Fruit fly (Drosophila melanogaster) whole organism, embryonic: ENCODE measurements around the gene Ide.

Source experiments
- Atf-2 ChIP-seq: fragments of 200-800 bp; sonication (Bioruptor generic); optimal IDR thresholded peaks from 2 replicates; lab custom pipeline; 2016; ENCODE audit warnings: missing biosample characterization, missing genetic modification characterization
- Atf6 ChIP-seq: fragments of 200-800 bp; sonication (Bioruptor generic); IDR thresholded peaks from 2 replicates; pipeline ENCODE4 v1.3.6; 2022; ENCODE audit warnings: missing biosample characterization, missing genetic modification characterization
- Bdp1 ChIP-seq: fragments of 200-800 bp; sonication (Bioruptor generic); optimal IDR thresholded peaks from 3 replicates; lab custom pipeline; 2016; ENCODE audit warnings: missing biosample characterization, missing genetic modification characterization
- CG10431 ChIP-seq: fragments of 200-800 bp; sonication (Bioruptor generic); optimal IDR thresholded peaks from 3 replicates; lab custom pipeline; 2018; ENCODE audit warnings: missing biosample characterization, mild to moderate bottlenecking, missing genetic modification characterization
- CG10654 ChIP-seq: fragments of 200-800 bp; sonication (Bioruptor generic); optimal IDR thresholded peaks from 2 replicates; lab custom pipeline; 2016; ENCODE audit warnings: missing biosample characterization, missing genetic modification characterization
- CG10979 ChIP-seq: fragments of 200-800 bp; sonication (Bioruptor generic); optimal IDR thresholded peaks from 2 replicates; lab custom pipeline; 2018; ENCODE audit warnings: missing biosample characterization, mild to moderate bottlenecking, missing genetic modification characterization, moderate library complexity
- CG12391 ChIP-seq: fragments of 200-800 bp; sonication (Bioruptor generic); optimal IDR thresholded peaks from 3 replicates; lab custom pipeline; 2018; ENCODE audit warnings: missing biosample characterization, mild to moderate bottlenecking, missing genetic modification characterization, moderate library complexity
- CG1529 ChIP-seq: fragments of 200-800 bp; sonication (Bioruptor generic); optimal IDR thresholded peaks from 3 replicates; lab custom pipeline; 2018; ENCODE audit warnings: missing biosample characterization, missing genetic modification characterization
- CG1832 ChIP-seq: fragments of 200-800 bp; sonication (Bioruptor generic); optimal IDR thresholded peaks from 2 replicates; lab custom pipeline; 2017; ENCODE audit warnings: missing biosample characterization, mild to moderate bottlenecking, missing genetic modification characterization, inconsistent platforms
- CG18476 ChIP-seq: fragments of 200-800 bp; sonication (Bioruptor generic); optimal IDR thresholded peaks from 2 replicates; lab custom pipeline; 2016; ENCODE audit warnings: missing biosample characterization, mild to moderate bottlenecking, missing genetic modification characterization
- CG18619 ChIP-seq: fragments of 200-800 bp; sonication (Bioruptor generic); optimal IDR thresholded peaks from 3 replicates; lab custom pipeline; 2017; ENCODE audit warnings: missing biosample characterization, mild to moderate bottlenecking, missing genetic modification characterization
- CG2116 ChIP-seq: fragments of 200-800 bp; sonication (Bioruptor generic); optimal IDR thresholded peaks from 3 replicates; lab custom pipeline; 2018; ENCODE audit warnings: missing biosample characterization, mild to moderate bottlenecking, missing genetic modification characterization
- CG2199 ChIP-seq: fragments of 200-800 bp; sonication (Bioruptor generic); IDR thresholded peaks from 3 replicates; pipeline ENCODE4 v1.3.6; 2022; ENCODE audit warnings: missing biosample characterization, missing genetic modification characterization
- CG2875 ChIP-seq: fragments of 200-800 bp; sonication (Bioruptor generic); optimal IDR thresholded peaks from 2 replicates; lab custom pipeline; 2017; ENCODE audit warnings: missing biosample characterization, mild to moderate bottlenecking, missing genetic modification characterization, missing genetic modification reagents
- CG34422 ChIP-seq: fragments of 200-800 bp; sonication (Bioruptor generic); IDR thresholded peaks from 3 replicates; pipeline ENCODE4 v1.3.6; 2022; ENCODE audit warnings: missing biosample characterization, missing genetic modification characterization
- CG4404 ChIP-seq: fragments of 200-800 bp; sonication (Bioruptor generic); IDR thresholded peaks from 2 replicates; pipeline ENCODE4 v1.3.6; 2022; ENCODE audit warnings: missing biosample characterization, missing genetic modification characterization
- CG4424 ChIP-seq: fragments of 200-800 bp; sonication (Bioruptor generic); optimal IDR thresholded peaks from 3 replicates; lab custom pipeline; 2016; ENCODE audit warnings: missing biosample characterization, missing genetic modification characterization
- CG5953 ChIP-seq: fragments of 200-800 bp; sonication (Bioruptor generic); IDR thresholded peaks from 2 replicates; pipeline ENCODE4 v1.3.6; 2022; ENCODE audit warnings: missing biosample characterization, missing genetic modification characterization
- CG7372 ChIP-seq: fragments of 200-800 bp; sonication (Bioruptor generic); IDR thresholded peaks from 2 replicates; pipeline ENCODE4 v1.3.6; 2022; ENCODE audit warnings: missing biosample characterization, missing genetic modification characterization
- CG7556 ChIP-seq: fragments of 200-800 bp; sonication (Bioruptor generic); optimal IDR thresholded peaks from 2 replicates; lab custom pipeline; 2017; ENCODE audit warnings: missing biosample characterization, mild to moderate bottlenecking, missing genetic modification characterization
- CG7963 ChIP-seq: fragments of 200-800 bp; sonication (Bioruptor generic); IDR thresholded peaks from 3 replicates; pipeline ENCODE4 v1.3.6; 2022; ENCODE audit warnings: missing biosample characterization, missing genetic modification characterization; ENCODE audit not compliant: partially characterized antibody
- CG7987 ChIP-seq: fragments of 200-800 bp; sonication (Bioruptor generic); optimal IDR thresholded peaks from 2 replicates; lab custom pipeline; 2018; ENCODE audit warnings: missing biosample characterization, mild to moderate bottlenecking, missing genetic modification characterization, moderate library complexity
- Dfd ChIP-seq, 2 experiments: fragments of >200 bp; optimal IDR thresholded peaks; 2 replicates each; lab custom pipeline; 2017; ENCODE audit warnings: missing biosample characterization in 2 of 2, missing genetic modification characterization in 2 of 2
- Dip2 ChIP-seq: fragments of 200-800 bp; sonication (Bioruptor generic); IDR thresholded peaks from 2 replicates; pipeline ENCODE4 v1.3.6; 2022; ENCODE audit warnings: missing biosample characterization, missing genetic modification characterization
- Doc3 ChIP-seq: fragments of 200-800 bp; sonication (Bioruptor generic); IDR thresholded peaks from 3 replicates; pipeline ENCODE4 v1.3.6; 2022; ENCODE audit warnings: missing biosample characterization, missing genetic modification characterization; ENCODE audit not compliant: partially characterized antibody
- E2f2 ChIP-seq: fragments of 200-800 bp; sonication (Bioruptor generic); IDR thresholded peaks from 2 replicates; pipeline ENCODE4 v1.3.6; 2022; ENCODE audit warnings: missing biosample characterization, missing genetic modification characterization
- Eip74EF ChIP-seq, 2 experiments: fragments of 200-800 bp in 1 of 2; fragments of >200 bp in 1 of 2; sonication (Bioruptor generic) in 1 of 2; optimal IDR thresholded peaks; 2 replicates each; lab custom pipeline; 2017 to 2019; ENCODE audit warnings: missing biosample characterization in 2 of 2, missing genetic modification characterization in 2 of 2, mild to moderate bottlenecking in 1 of 2, moderate library complexity in 1 of 2
- Ets97D ChIP-seq: fragments of 200-800 bp; sonication (Bioruptor generic); optimal IDR thresholded peaks from 3 replicates; lab custom pipeline; 2016; ENCODE audit warnings: missing biosample characterization, missing genetic modification characterization
- GATAe ChIP-seq: fragments of 200-800 bp; sonication (Bioruptor generic); conservative IDR thresholded peaks from 2 replicates; pipeline ENCODE4 v1.3.6; 2022; ENCODE audit warnings: missing biosample characterization, missing genetic modification characterization
- HmgZ ChIP-seq: fragments of 200-800 bp; sonication (Bioruptor generic); optimal IDR thresholded peaks from 2 replicates; lab custom pipeline; 2018; ENCODE audit warnings: missing biosample characterization, mild to moderate bottlenecking, missing genetic modification characterization
- Hsf ChIP-seq: fragments of 200-800 bp; sonication (Bioruptor generic); optimal IDR thresholded peaks from 3 replicates; lab custom pipeline; 2016; ENCODE audit warnings: missing biosample characterization, missing genetic modification characterization
- NFAT ChIP-seq: fragments of 200-800 bp; sonication (Bioruptor generic); IDR thresholded peaks from 2 replicates; pipeline ENCODE4 v1.3.6; 2022; ENCODE audit warnings: missing biosample characterization, missing genetic modification characterization
- Opbp ChIP-seq: fragments of 200-800 bp; sonication (Bioruptor generic); IDR thresholded peaks from 3 replicates; pipeline ENCODE4 v1.3.6; 2022; ENCODE audit warnings: missing biosample characterization, missing genetic modification characterization; ENCODE audit not compliant: partially characterized antibody
- Xrp1 ChIP-seq: fragments of 200-800 bp; sonication (Bioruptor generic); IDR thresholded peaks from 2 replicates; pipeline ENCODE4 v1.3.6; 2022; ENCODE audit warnings: missing biosample characterization, missing genetic modification characterization
- amos ChIP-seq: fragments of 200-800 bp; sonication (Bioruptor generic); IDR thresholded peaks from 2 replicates; pipeline ENCODE4 v1.3.6; 2022; ENCODE audit warnings: missing biosample characterization, missing genetic modification characterization; ENCODE audit not compliant: partially characterized antibody
- ash1 ChIP-seq: fragments of 200-800 bp; sonication (Bioruptor generic); optimal IDR thresholded peaks from 2 replicates; lab custom pipeline; 2018; ENCODE audit warnings: missing biosample characterization, mild to moderate bottlenecking, missing genetic modification characterization
- crol ChIP-seq: fragments of 200-800 bp; sonication (Bioruptor generic); IDR thresholded peaks from 2 replicates; pipeline ENCODE4 v1.3.6; 2022; ENCODE audit warnings: missing biosample characterization, missing genetic modification characterization
- dimm ChIP-seq: fragments of 200-800 bp; sonication (Bioruptor generic); IDR thresholded peaks from 2 replicates; pipeline ENCODE4 v1.3.6; 2022; ENCODE audit warnings: missing biosample characterization, missing genetic modification characterization
- dmrt11E ChIP-seq: fragments of 200-800 bp; sonication (Bioruptor generic); optimal IDR thresholded peaks from 3 replicates; lab custom pipeline; 2018; ENCODE audit warnings: missing biosample characterization, mild to moderate bottlenecking, missing genetic modification characterization, moderate library complexity
- esg ChIP-seq: fragments of 200-800 bp; sonication (Bioruptor generic); conservative IDR thresholded peaks from 2 replicates; pipeline ENCODE4 v1.3.6; 2022; ENCODE audit warnings: missing biosample characterization, missing genetic modification characterization
- ken ChIP-seq: fragments of 200-800 bp; sonication (Bioruptor generic); IDR thresholded peaks from 3 replicates; pipeline ENCODE4 v1.3.6; 2022; ENCODE audit warnings: missing biosample characterization, missing genetic modification characterization
- luna ChIP-seq: fragments of 200-800 bp; sonication (Bioruptor generic); optimal IDR thresholded peaks from 2 replicates; lab custom pipeline; 2016; ENCODE audit warnings: missing biosample characterization, missing genetic modification characterization
- nerfin-2 ChIP-seq: fragments of 200-800 bp; sonication (Bioruptor generic); IDR thresholded peaks from 2 replicates; pipeline ENCODE4 v1.3.6; 2022; ENCODE audit warnings: missing biosample characterization, missing genetic modification characterization; ENCODE audit not compliant: partially characterized antibody
- sima ChIP-seq: fragments of 200-800 bp; sonication (Bioruptor generic); optimal IDR thresholded peaks from 2 replicates; lab custom pipeline; 2016; ENCODE audit warnings: missing biosample characterization, missing genetic modification characterization
- slbo ChIP-seq: fragments of 200-800 bp; sonication (Bioruptor generic); IDR thresholded peaks from 2 replicates; pipeline ENCODE4 v1.3.6; 2022; ENCODE audit warnings: missing biosample characterization, missing genetic modification characterization
- ssp ChIP-seq: fragments of 200-800 bp; sonication (Bioruptor generic); IDR thresholded peaks from 2 replicates; pipeline ENCODE4 v1.3.6; 2022; ENCODE audit warnings: missing biosample characterization, missing genetic modification characterization
- tgo ChIP-seq: fragments of 200-800 bp; sonication (Bioruptor generic); IDR thresholded peaks from 3 replicates; pipeline ENCODE4 v1.3.6; 2022; ENCODE audit warnings: missing biosample characterization, missing genetic modification characterization
- trem ChIP-seq: fragments of 200-800 bp; optimal IDR thresholded peaks from 3 replicates; lab custom pipeline; 2019; ENCODE audit warnings: missing biosample characterization, mild to moderate bottlenecking, missing genetic modification characterization, moderate library complexity
- tup ChIP-seq: fragments of 200-800 bp; sonication (Bioruptor generic); optimal IDR thresholded peaks from 2 replicates; lab custom pipeline; 2016; ENCODE audit warnings: missing biosample characterization, mild to moderate bottlenecking, missing genetic modification characterization, moderate library complexity

The Ide gene

dm6 chr3L:20347762-20348580 is 27.7 kb downstream of the Ide start, which contains the start of the genes Rbbp5 and eRF1 (continued):
- TF ChIP-seq CG10431: no peak
- TF ChIP-seq nerfin-2 (GFP tag; lab: Robert Waterston, UW): peak; percentile 87
- TF ChIP-seq CG34422: peak; percentile 87
- no peak; the same call in 1 of the 2 replicates for TF ChIP-seq slbo (GFP tag; lab: Robert Waterston, UW)
- no peak for TF ChIP-seq ash1 (GFP tag; lab: Kevin White, UChicago)
- no peak for TF ChIP-seq tup (GFP tag; lab: Kevin White, UChicago)
- no peak for TF ChIP-seq sima
- TF ChIP-seq CG1529 (GFP tag; lab: Kevin White, UChicago): peak; percentile 12
- peak; percentile 40 for TF ChIP-seq CG18619 (GFP tag; lab: Kevin White, UChicago)
- TF ChIP-seq CG2875 (GFP tag; lab: Kevin White, UChicago): no peak
- TF ChIP-seq tgo (GFP tag; lab: Robert Waterston, UW): peak; percentile 79
- TF ChIP-seq CG2116: peak; percentile 78
- peak; percentile 96 for TF ChIP-seq amos (GFP tag; lab: Robert Waterston, UW)
- TF ChIP-seq CG10654 (GFP tag; lab: Kevin White, UChicago): peak; percentile 73
- TF ChIP-seq CG10979 (tag; lab: Kevin White, UChicago): peak; percentile 63
- no peak for TF ChIP-seq CG4404 (GFP tag; lab: Robert Waterston, UW)
- TF ChIP-seq CG1832 (GFP tag; lab: Kevin White, UChicago): no peak
- TF ChIP-seq Opbp: peak; percentile 94
- peak; percentile 74 for TF ChIP-seq Doc3
- TF ChIP-seq E2f2 (GFP tag; lab: Robert Waterston, UW): peak; percentile 24; the same call in 1 of the 2 replicates
- peak; percentile 50; the same call in 1 of the 2 replicates for TF ChIP-seq GATAe (GFP tag; lab: Robert Waterston, UW)
- peak; percentile 80 for TF ChIP-seq trem (tag; lab: Kevin White, UChicago)
- TF ChIP-seq ken (GFP tag; lab: Robert Waterston, UW): no peak; the same call in 2 of the 3 replicates
- TF ChIP-seq Atf-2 (GFP tag; lab: Kevin White, UChicago): peak; percentile 28
- peak; percentile 77 for TF ChIP-seq CG4424 (GFP tag; lab: Kevin White, UChicago)
- peak; percentile 71 for TF ChIP-seq dmrt11E (tag; lab: Kevin White, UChicago)
- TF ChIP-seq Xrp1 (GFP tag; lab: Robert Waterston, UW): peak; percentile 80
- TF ChIP-seq Bdp1 (GFP tag; lab: Kevin White, UChicago): peak; percentile 49
- peak; percentile 66 for TF ChIP-seq CG18476
- TF ChIP-seq Dfd (GFP tag; optimal IDR thresholded peaks at IDR 0.05; lab: Kevin White, UChicago): no peak
- TF ChIP-seq CG7372: peak; percentile 82
- TF ChIP-seq ssp (GFP tag; lab: Robert Waterston, UW): no peak; the same call in 1 of the 2 replicates
- peak; percentile 54 for TF ChIP-seq Ets97D (GFP tag; lab: Kevin White, UChicago)
- TF ChIP-seq crol: no peak
- TF ChIP-seq CG7987 (GFP tag; lab: Kevin White, UChicago): no peak
- TF ChIP-seq CG7963 (GFP tag; lab: Robert Waterston, UW): peak; percentile 84
- peak; percentile 68 for TF ChIP-seq Hsf
- TF ChIP-seq Eip74EF (GFP tag; optimal IDR thresholded peaks at IDR 0.05; lab: Kevin White, UChicago): peak in 1 of 2 experiments; percentile 3
- no peak for TF ChIP-seq dimm (GFP tag; lab: Robert Waterston, UW)
- TF ChIP-seq esg (GFP tag; lab: Robert Waterston, UW): peak; percentile 75; the same call in 1 of the 2 replicates
- TF ChIP-seq HmgZ (tag; lab: Kevin White, UChicago): peak; percentile 55
- TF ChIP-seq CG12391 (tag; lab: Kevin White, UChicago): peak; percentile 93
- no peak for TF ChIP-seq Dip2 (GFP tag; lab: Robert Waterston, UW)
- no peak for TF ChIP-seq CG2199 (GFP tag; lab: Robert Waterston, UW)
- peak; percentile 65 for TF ChIP-seq Atf6
- peak; percentile 5 for TF ChIP-seq luna
- TF ChIP-seq CG5953 (GFP tag; lab: Robert Waterston, UW): peak; percentile 60; the same call in 1 of the 2 replicates
- TF ChIP-seq NFAT (GFP tag; lab: Robert Waterston, UW): peak; percentile 83
- TF ChIP-seq CG7556: peak; percentile 75
